Fruit fly (Drosophila melanogaster) whole organism, embryonic: ENCODE measurements around the gene fit.

ENCODE experiments used
- Atf3 ChIP-seq: fragments of 200-800 bp; sonication (Bioruptor generic); optimal IDR thresholded peaks from 3 replicates; lab custom pipeline; 2016; ENCODE audit warnings: missing biosample characterization, missing genetic modification characterization
- CG10565 ChIP-seq: fragments of 200-800 bp; sonication (Bioruptor generic); optimal IDR thresholded peaks from 3 replicates; lab custom pipeline; 2016; ENCODE audit warnings: missing biosample characterization, mild to moderate bottlenecking, missing genetic modification characterization
- CG12219 ChIP-seq: fragments of 200-800 bp; sonication (Bioruptor generic); optimal IDR thresholded peaks from 3 replicates; lab custom pipeline; 2018; ENCODE audit warnings: missing biosample characterization, mild to moderate bottlenecking, missing genetic modification characterization
- CG15269 ChIP-seq: fragments of 200-800 bp; sonication (Bioruptor generic); optimal IDR thresholded peaks from 2 replicates; lab custom pipeline; 2018; ENCODE audit warnings: missing biosample characterization, mild to moderate bottlenecking, missing genetic modification characterization, moderate library complexity
- CG16863 ChIP-seq: fragments of 200-800 bp; sonication (Bioruptor generic); optimal IDR thresholded peaks from 3 replicates; lab custom pipeline; 2016; ENCODE audit warnings: missing biosample characterization, missing genetic modification characterization
- CG17361 ChIP-seq: fragments of 200-800 bp; sonication (Bioruptor generic); IDR thresholded peaks from 3 replicates; pipeline ENCODE4 v1.3.6; 2022; ENCODE audit warnings: missing biosample characterization, missing genetic modification characterization
- CG17829 ChIP-seq: fragments of 200-800 bp; optimal IDR thresholded peaks from 2 replicates; lab custom pipeline; 2019; ENCODE audit warnings: missing biosample characterization, mild to moderate bottlenecking, missing genetic modification characterization, moderate library complexity
- CG18011 ChIP-seq: fragments of 200-800 bp; sonication (Bioruptor generic); optimal IDR thresholded peaks from 2 replicates; lab custom pipeline; 2017; ENCODE audit warnings: missing biosample characterization, missing genetic modification characterization, mild to moderate bottlenecking, moderate library complexity, missing genotype
- CG2129 ChIP-seq: fragments of 200-800 bp; sonication (Bioruptor generic); IDR thresholded peaks from 2 replicates; pipeline ENCODE4 v1.3.6; 2022; ENCODE audit warnings: missing biosample characterization, missing genetic modification characterization; ENCODE audit not compliant: partially characterized antibody
- CG2712 ChIP-seq: fragments of 200-800 bp; optimal IDR thresholded peaks from 3 replicates; lab custom pipeline; 2019; ENCODE audit warnings: missing biosample characterization, mild to moderate bottlenecking, missing genetic modification characterization, moderate library complexity
- CG31224 ChIP-seq: fragments of 200-800 bp; sonication (Bioruptor generic); IDR thresholded peaks from 2 replicates; pipeline ENCODE4 v1.3.6; 2022; ENCODE audit warnings: missing biosample characterization, missing genetic modification characterization
- CG3838 ChIP-seq: fragments of 200-800 bp; sonication (Bioruptor generic); optimal IDR thresholded peaks from 3 replicates; lab custom pipeline; 2016; ENCODE audit warnings: missing biosample characterization, missing genetic modification characterization
- CG4617 ChIP-seq: fragments of 200-800 bp; sonication (Bioruptor generic); optimal IDR thresholded peaks from 3 replicates; lab custom pipeline; 2016; ENCODE audit warnings: missing biosample characterization, missing genetic modification characterization, borderline replicate concordance
- CG4707 ChIP-seq: fragments of 200-800 bp; sonication (Bioruptor generic); optimal IDR thresholded peaks from 2 replicates; lab custom pipeline; 2018; ENCODE audit warnings: missing biosample characterization, mild to moderate bottlenecking, missing genetic modification characterization, moderate library complexity
- CG4854 ChIP-seq: fragments of 200-800 bp; sonication (Bioruptor generic); optimal IDR thresholded peaks from 2 replicates; lab custom pipeline; 2016; ENCODE audit warnings: missing biosample characterization, missing genetic modification characterization, inconsistent platforms
- CG6683 ChIP-seq: fragments of 200-800 bp; sonication (Bioruptor generic); optimal IDR thresholded peaks from 2 replicates; lab custom pipeline; 2017; ENCODE audit warnings: missing biosample characterization, mild to moderate bottlenecking, missing genetic modification characterization, missing genetic modification reagents
- CG6813 ChIP-seq: fragments of 200-800 bp; sonication (Bioruptor generic); optimal IDR thresholded peaks from 2 replicates; lab custom pipeline; 2017; ENCODE audit warnings: missing biosample characterization, missing genetic modification characterization, mild to moderate bottlenecking, moderate library complexity, missing genetic modification reagents
- CG6854 ChIP-seq: fragments of 200-800 bp; sonication (Bioruptor generic); optimal IDR thresholded peaks from 3 replicates; lab custom pipeline; 2017; ENCODE audit warnings: missing biosample characterization, mild to moderate bottlenecking, missing genetic modification characterization
- CG8290 ChIP-seq, 3 experiments: fragments of 200-800 bp; sonication (Bioruptor generic); optimal IDR thresholded peaks; 2 replicates each; lab custom pipeline; 2016 to 2019; ENCODE audit warnings: missing biosample characterization in 3 of 3, missing genetic modification characterization in 3 of 3, mild to moderate bottlenecking in 2 of 3, moderate library complexity in 1 of 3
- E2f1 ChIP-seq: fragments of 200-800 bp; sonication (Bioruptor generic); IDR thresholded peaks from 2 replicates; pipeline ENCODE4 v1.3.6; 2022; ENCODE audit warnings: missing biosample characterization, missing genetic modification characterization
- Fer3 ChIP-seq: fragments of 200-800 bp; sonication (Bioruptor generic); optimal IDR thresholded peaks from 2 replicates; lab custom pipeline; 2018; ENCODE audit warnings: missing biosample characterization, mild to moderate bottlenecking, missing genetic modification characterization, moderate library complexity
- HLHmδ ChIP-seq: fragments of 200-800 bp; sonication (Bioruptor generic); optimal IDR thresholded peaks from 2 replicates; lab custom pipeline; 2018; ENCODE audit warnings: missing biosample characterization, mild to moderate bottlenecking, missing genetic modification characterization, moderate library complexity
- Hmx ChIP-seq: fragments of 200-800 bp; sonication (Bioruptor generic); optimal IDR thresholded peaks from 2 replicates; lab custom pipeline; 2016; ENCODE audit warnings: missing biosample characterization, missing genetic modification characterization
- Neu2 ChIP-seq: fragments of 200-800 bp; sonication (Bioruptor generic); optimal IDR thresholded peaks from 3 replicates; lab custom pipeline; 2016; ENCODE audit warnings: missing biosample characterization, missing genetic modification characterization, borderline replicate concordance
- Rfx ChIP-seq: fragments of 200-800 bp; sonication (Bioruptor generic); IDR thresholded peaks from 2 replicates; pipeline ENCODE4 v1.3.6; 2022; ENCODE audit warnings: missing biosample characterization, missing genetic modification characterization
- Stat92E ChIP-seq, 3 experiments: fragments of >200 bp in 2 of 3; fragments of 200-800 bp in 1 of 3; sonication (Bioruptor generic) in 1 of 3; optimal IDR thresholded peaks; 2 replicates each; lab custom pipeline; 2017 to 2019; ENCODE audit warnings: missing biosample characterization in 3 of 3, missing genetic modification characterization in 3 of 3, mild to moderate bottlenecking in 1 of 3, moderate library complexity in 1 of 3
- Trl ChIP-seq, 3 experiments: fragments of >200 bp in 2 of 3; fragments of 200-800 bp in 1 of 3; sonication (Bioruptor generic) in 1 of 3; optimal IDR thresholded peaks; 2 replicates in 1 of 3; 3 replicates in 2 of 3; lab custom pipeline; 2016 to 2017; ENCODE audit warnings: missing biosample characterization in 1 of 3, missing genetic modification characterization in 1 of 3
- al ChIP-seq: fragments of 200-800 bp; sonication (Bioruptor generic); IDR thresholded peaks from 2 replicates; pipeline ENCODE4 v1.3.6; 2022; ENCODE audit warnings: missing biosample characterization, missing genetic modification characterization
- bigmax ChIP-seq: fragments of 200-800 bp; sonication (Bioruptor generic); optimal IDR thresholded peaks from 2 replicates; lab custom pipeline; 2018; ENCODE audit warnings: missing biosample characterization, mild to moderate bottlenecking, missing genetic modification characterization
- cad ChIP-seq: fragments of >200 bp; optimal IDR thresholded peaks from 2 replicates; lab custom pipeline; 2017; ENCODE audit warnings: missing biosample characterization, missing genetic modification characterization
- crc ChIP-seq: fragments of 200-800 bp; sonication (Bioruptor generic); optimal IDR thresholded peaks from 2 replicates; lab custom pipeline; 2016; ENCODE audit warnings: missing biosample characterization, missing genetic modification characterization
- cwo ChIP-seq: fragments of 200-800 bp; sonication (Bioruptor generic); optimal IDR thresholded peaks from 3 replicates; lab custom pipeline; 2017; ENCODE audit warnings: missing biosample characterization, missing genetic modification characterization, mild to moderate bottlenecking, moderate library complexity, missing genetic modification reagents
- ems ChIP-seq: fragments of 200-800 bp; sonication (Bioruptor generic); optimal IDR thresholded peaks from 3 replicates; lab custom pipeline; 2016; ENCODE audit warnings: missing biosample characterization, missing genetic modification characterization
- eve ChIP-seq, 2 experiments: fragments of >200 bp; optimal IDR thresholded peaks; 2 replicates each; lab custom pipeline; 2017; ENCODE audit warnings: missing biosample characterization in 2 of 2, missing genetic modification characterization in 2 of 2
- fd96Cb ChIP-seq: fragments of 200-800 bp; sonication (Bioruptor generic); optimal IDR thresholded peaks from 2 replicates; lab custom pipeline; 2018; ENCODE audit warnings: missing biosample characterization, mild to moderate bottlenecking, missing genetic modification characterization, moderate library complexity
- gce ChIP-seq: fragments of 200-800 bp; sonication (Bioruptor generic); IDR thresholded peaks from 3 replicates; pipeline ENCODE4 v1.3.6; 2022; ENCODE audit warnings: missing biosample characterization, missing genetic modification characterization
- gcm2 ChIP-seq: fragments of 200-800 bp; sonication (Bioruptor generic); optimal IDR thresholded peaks from 2 replicates; lab custom pipeline; 2016; ENCODE audit warnings: missing biosample characterization, missing genetic modification characterization
- hb ChIP-seq: fragments of 200-800 bp; sonication (Bioruptor generic); IDR thresholded peaks from 3 replicates; pipeline ENCODE4 v1.3.6; 2022; ENCODE audit warnings: missing biosample characterization, missing genetic modification characterization; ENCODE audit not compliant: partially characterized antibody
- jumu ChIP-seq: fragments of 200-800 bp; sonication (Bioruptor generic); optimal IDR thresholded peaks from 3 replicates; lab custom pipeline; 2016; ENCODE audit warnings: missing biosample characterization, missing genetic modification characterization
- ken ChIP-seq: fragments of 200-800 bp; sonication (Bioruptor generic); IDR thresholded peaks from 3 replicates; pipeline ENCODE4 v1.3.6; 2022; ENCODE audit warnings: missing biosample characterization, missing genetic modification characterization
- maf-S ChIP-seq: fragments of 200-800 bp; sonication (Bioruptor generic); optimal IDR thresholded peaks from 2 replicates; lab custom pipeline; 2016; ENCODE audit warnings: missing biosample characterization, missing genetic modification characterization
- odd ChIP-seq: fragments of 200-800 bp; sonication (Bioruptor generic); optimal IDR thresholded peaks from 2 replicates; lab custom pipeline; 2017; ENCODE audit warnings: missing biosample characterization, mild to moderate bottlenecking, missing genetic modification characterization
- onecut ChIP-seq: fragments of 200-800 bp; sonication (Bioruptor generic); IDR thresholded peaks from 2 replicates; pipeline ENCODE4 v1.3.6; 2022; ENCODE audit warnings: missing biosample characterization, missing genetic modification characterization
- pita ChIP-seq: fragments of 200-800 bp; sonication (Bioruptor generic); optimal IDR thresholded peaks from 2 replicates; lab custom pipeline; 2017; ENCODE audit warnings: missing biosample characterization, mild to moderate bottlenecking, missing genetic modification characterization
- repo ChIP-seq: fragments of 200-800 bp; sonication (Bioruptor generic); optimal IDR thresholded peaks from 2 replicates; lab custom pipeline; 2016; ENCODE audit warnings: missing biosample characterization, missing genetic modification characterization
- row ChIP-seq: fragments of 200-800 bp; sonication (Bioruptor generic); IDR thresholded peaks from 3 replicates; pipeline ENCODE4 v1.3.6; 2022; ENCODE audit warnings: missing biosample characterization, missing genetic modification characterization
- sc ChIP-seq, 3 experiments: fragments of >200 bp in 2 of 3; fragments of 200-800 bp in 1 of 3; sonication (Bioruptor generic) in 1 of 3; optimal IDR thresholded peaks; 2 replicates in 2 of 3; 3 replicates in 1 of 3; lab custom pipeline; 2017; ENCODE audit warnings: mild to moderate bottlenecking in 1 of 3, missing biosample characterization in 1 of 3, missing genetic modification characterization in 1 of 3, missing genetic modification reagents in 1 of 3
- scrt ChIP-seq: fragments of 200-800 bp; sonication (Bioruptor generic); optimal IDR thresholded peaks from 2 replicates; lab custom pipeline; 2018; ENCODE audit warnings: missing biosample characterization, mild to moderate bottlenecking, missing genetic modification characterization, moderate library complexity
- tx ChIP-seq: fragments of 200-800 bp; sonication (Bioruptor generic); optimal IDR thresholded peaks from 2 replicates; lab custom pipeline; 2016; ENCODE audit warnings: missing biosample characterization, missing genetic modification characterization
- z ChIP-seq: fragments of 200-800 bp; sonication (Bioruptor generic); IDR thresholded peaks from 3 replicates; pipeline ENCODE4 v1.3.6; 2022; ENCODE audit warnings: missing biosample characterization, missing genetic modification characterization

The fit gene

dm6 chr3R:21864992-21865391 is 19.3 kb downstream of the fit start, which contains the start of gene lsn (continued):
- TF ChIP-seq cwo (GFP tag; lab: Kevin White, UChicago) (no peak), ken (GFP tag; lab: Robert Waterston, UW) (no peak), CG15269 (tag; lab: Kevin White, UChicago) (peak; percentile 19), pita (GFP tag; lab: Kevin White, UChicago) (no peak), HLHmδ (GFP tag; lab: Kevin White, UChicago) (no peak), CG12219 (GFP tag; lab: Kevin White, UChicago) (no peak), CG4854 (GFP tag; lab: Kevin White, UChicago) (no peak), CG6683 (GFP tag; lab: Kevin White, UChicago) (no peak), CG4707 (GFP tag; lab: Kevin White, UChicago) (peak; percentile 26), gce (GFP tag; lab: Robert Waterston, UW) (no peak), Rfx (GFP tag; lab: Robert Waterston, UW) (no peak; the same call in 1 of the 2 replicates), repo (GFP tag; lab: Kevin White, UChicago) (no peak), Fer3 (tag; lab: Kevin White, UChicago) (peak; percentile 4), z (no peak), fd96Cb (no peak), CG3838 (peak; percentile 13), eve (GFP tag; optimal IDR thresholded peaks at IDR 0.05; lab: Kevin White, UChicago) (no peak), onecut (no peak), E2f1 (GFP tag; lab: Robert Waterston, UW) (no peak), CG2129 (no peak), sc (optimal IDR thresholded peaks at IDR 0.05; lab: Kevin White, UChicago) (no peak), sc (GFP tag; optimal IDR thresholded peaks at IDR 0.05; lab: Kevin White, UChicago) (no peak), CG17361 (GFP tag; lab: Robert Waterston, UW) (no peak), CG10565 (no peak), CG17829 (tag; lab: Kevin White, UChicago) (peak; percentile 29), al (GFP tag; lab: Robert Waterston, UW) (no peak), CG18011 (GFP tag; lab: Kevin White, UChicago) (no peak), scrt (GFP tag; lab: Kevin White, UChicago) (no peak), ems (no peak), Hmx (no peak), CG6854 (no peak), Neu2 (no peak), CG16863 (GFP tag; lab: Kevin White, UChicago) (no peak), CG6813 (GFP tag; lab: Kevin White, UChicago) (no peak), jumu (GFP tag; lab: Kevin White, UChicago) (no peak), CG4617 (GFP tag; lab: Kevin White, UChicago) (peak; percentile 36), Trl (optimal IDR thresholded peaks at IDR 0.05; lab: Kevin White, UChicago) (no peak), Trl (GFP tag; optimal IDR thresholded peaks at IDR 0.05; lab: Kevin White, UChicago) (no peak), CG8290 (GFP tag; optimal IDR thresholded peaks at IDR 0.05; lab: Kevin White, UChicago) (no peak), CG8290 (tag; optimal IDR thresholded peaks at IDR 0.05; lab: Kevin White, UChicago) (peak in 1 of 2 experiments; percentile 82), cad (GFP tag; lab: Kevin White, UChicago) (no peak), gcm2 (GFP tag; lab: Kevin White, UChicago) (no peak), CG31224 (GFP tag; lab: Robert Waterston, UW) (no peak), bigmax (GFP tag; lab: Kevin White, UChicago) (no peak), CG2712 (peak; percentile 2), row (no peak), Stat92E (GFP tag; optimal IDR thresholded peaks at IDR 0.05; lab: Kevin White, UChicago) (no peak), odd (GFP tag; lab: Kevin White, UChicago) (peak; percentile 38), hb (GFP tag; lab: Robert Waterston, UW) (no peak), crc (GFP tag; lab: Kevin White, UChicago) (no peak), maf-S (no peak), tx (GFP tag; lab: Kevin White, UChicago) (no peak), Atf3 (GFP tag; lab: Kevin White, UChicago) (no peak)
